Fruit fly (Drosophila melanogaster): Measurements from ENCODE around the gene Manf.

The Manf gene

DNA sequence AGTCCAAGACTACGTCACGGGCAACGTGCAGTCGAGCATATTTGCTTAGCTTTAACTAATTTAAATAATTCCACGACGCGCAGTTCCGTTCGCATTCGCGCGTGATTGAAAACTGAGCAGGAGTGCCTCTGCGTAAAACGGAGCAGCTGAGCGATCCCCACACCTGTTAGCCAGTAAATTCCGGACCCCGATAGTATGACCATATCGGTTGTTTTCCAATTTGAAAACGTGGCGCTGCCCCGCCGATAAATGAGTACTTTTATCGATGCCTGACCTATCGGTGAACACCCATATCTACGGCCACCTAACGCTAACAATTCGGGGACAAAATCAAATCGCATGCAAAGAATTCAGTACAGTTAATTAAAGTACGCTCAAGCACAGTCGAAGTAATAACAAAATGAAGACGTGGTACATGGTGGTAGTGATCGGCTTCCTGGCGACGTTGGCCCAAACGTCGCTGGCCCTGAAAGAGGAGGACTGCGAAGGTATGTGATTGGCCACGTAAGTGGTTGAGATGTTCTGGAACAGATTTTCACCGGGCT, at the start of gene Manf, which contains the start of gene CG14879 (continued):
- peak; percentile 31 for TF ChIP-seq cwo (GFP tag; optimal IDR thresholded peaks at IDR 0.05)
- TF ChIP-seq nerfin-2 (GFP tag; IDR thresholded peaks at IDR 0.05; ENCODE audit: partially characterized antibody), result no peak
- peak; percentile 51 for TF ChIP-seq CG13894 (tag; optimal IDR thresholded peaks at IDR 0.05)
- TF ChIP-seq en (GFP tag; optimal IDR thresholded peaks at IDR 0.05), result no peak
- TF ChIP-seq CG7987 (GFP tag; optimal IDR thresholded peaks at IDR 0.05), result no peak
- TF ChIP-seq Bteb2 (GFP tag; optimal IDR thresholded peaks at IDR 0.05), result no peak
- TF ChIP-seq lilli (GFP tag; optimal IDR thresholded peaks at IDR 0.05), result peak; percentile 17
- no peak for TF ChIP-seq pan (optimal IDR thresholded peaks at IDR 0.05)
- TF ChIP-seq pan (GFP tag; optimal IDR thresholded peaks at IDR 0.05 in 1 of 2, IDR thresholded peaks at IDR 0.05 in 1 of 2), result peak in 1 of 2 experiments; percentile 27
- TF ChIP-seq Stat92E (GFP tag; optimal IDR thresholded peaks at IDR 0.05), result peak in 1 of 3 experiments; percentile 8
- TF ChIP-seq CG2116 (GFP tag; optimal IDR thresholded peaks at IDR 0.05), result peak; percentile 67
- TF ChIP-seq CG17385 (GFP tag; optimal IDR thresholded peaks at IDR 0.05), result peak; percentile 8
- peak; percentile 85 for TF ChIP-seq nau (GFP tag; optimal IDR thresholded peaks at IDR 0.05)
- TF ChIP-seq CG10267 (tag; optimal IDR thresholded peaks at IDR 0.05), result peak; percentile 38
- TF ChIP-seq gcm (GFP tag; optimal IDR thresholded peaks at IDR 0.05), result peak; percentile 25
- TF ChIP-seq CG13624 (GFP tag; optimal IDR thresholded peaks at IDR 0.05), result peak; percentile 27
- TF ChIP-seq dati (GFP tag; IDR thresholded peaks at IDR 0.05), result no peak
- TF ChIP-seq pho (GFP tag; optimal IDR thresholded peaks at IDR 0.05), result no peak
- no peak for TF ChIP-seq CG12104 (GFP tag; optimal IDR thresholded peaks at IDR 0.05)
- no peak for TF ChIP-seq Kr (GFP tag; optimal IDR thresholded peaks at IDR 0.05)
- TF ChIP-seq nmo (GFP tag; optimal IDR thresholded peaks at IDR 0.05), result peak; percentile 8
- TF ChIP-seq PHDP (tag; optimal IDR thresholded peaks at IDR 0.05), result no peak
- peak; percentile 76 for TF ChIP-seq Jarid2 (GFP tag; optimal IDR thresholded peaks at IDR 0.05)
- TF ChIP-seq fd96Cb (tag; optimal IDR thresholded peaks at IDR 0.05), result no peak
- TF ChIP-seq exex (tag; optimal IDR thresholded peaks at IDR 0.05), result no peak
- TF ChIP-seq kah (GFP tag; optimal IDR thresholded peaks at IDR 0.05), result peak; percentile 92
- TF ChIP-seq B-H2 (GFP tag; optimal IDR thresholded peaks at IDR 0.05), result no peak
- no peak for TF ChIP-seq C15 (GFP tag; IDR thresholded peaks at IDR 0.05)
- TF ChIP-seq CG3281 (GFP tag; optimal IDR thresholded peaks at IDR 0.05), result peak; percentile 5
- peak; percentile 98 for TF ChIP-seq CG12769 (tag; optimal IDR thresholded peaks at IDR 0.05)
- TF ChIP-seq zen (tag; optimal IDR thresholded peaks at IDR 0.05), result no peak
- no peak for TF ChIP-seq Sry-β (GFP tag; optimal IDR thresholded peaks at IDR 0.05)
- peak; percentile 52; the same call in 1 of the 2 replicates for TF ChIP-seq tna (GFP tag; IDR thresholded peaks at IDR 0.05; ENCODE audit: partially characterized antibody)
- TF ChIP-seq Atf6 (GFP tag; IDR thresholded peaks at IDR 0.05), result no peak
- no peak for TF ChIP-seq CG11247 (GFP tag; IDR thresholded peaks at IDR 0.05)
- peak; percentile 67; the same call in 2 of the 4 replicates for TF ChIP-seq chinmo (GFP tag; IDR thresholded peaks at IDR 0.05; ENCODE audit: partially characterized antibody)
- no peak for TF ChIP-seq CG32767 (GFP tag; IDR thresholded peaks at IDR 0.05)
- TF ChIP-seq ase (GFP tag; IDR thresholded peaks at IDR 0.05), result no peak
- TF ChIP-seq Hr39 (optimal IDR thresholded peaks at IDR 0.05), result no peak
- no peak for TF ChIP-seq sqz (GFP tag; optimal IDR thresholded peaks at IDR 0.05)
- TF ChIP-seq ewg (GFP tag; optimal IDR thresholded peaks at IDR 0.05), result no peak
- 0 out of 3 replicates have a peak, but pooled peaks have one; percentile 35 for TF ChIP-seq CG16813 (GFP tag; IDR thresholded peaks at IDR 0.05; ENCODE audit: partially characterized antibody)
- TF ChIP-seq btn (GFP tag; optimal IDR thresholded peaks at IDR 0.05), result no peak
- peak; percentile 13 for TF ChIP-seq CG10543 (GFP tag; optimal IDR thresholded peaks at IDR 0.05)
- TF ChIP-seq CG12744 (GFP tag; optimal IDR thresholded peaks at IDR 0.05), result no peak
- peak; percentile 6 for TF ChIP-seq mirr (GFP tag; optimal IDR thresholded peaks at IDR 0.05)
- TF ChIP-seq pita (GFP tag; optimal IDR thresholded peaks at IDR 0.05), result no peak
- TF ChIP-seq MESR4 (GFP tag; optimal IDR thresholded peaks at IDR 0.05), result peak; percentile 85
- TF ChIP-seq Awh (GFP tag; IDR thresholded peaks at IDR 0.05), result no peak
- no peak for TF ChIP-seq maf-S (GFP tag; optimal IDR thresholded peaks at IDR 0.05)
